Fruit fly (Drosophila melanogaster) whole organism, wandering third instar larva: ENCODE data around the gene pie.

Source experiments
- Abd-B ChIP-seq: fragments of >200 bp; optimal IDR thresholded peaks from 2 replicates; lab custom pipeline; 2017; ENCODE audit warnings: missing biosample characterization, missing genetic modification characterization
- CG32264 ChIP-seq: fragments of 200-800 bp; sonication (Bioruptor generic); optimal IDR thresholded peaks from 2 replicates; lab custom pipeline; 2016; ENCODE audit warnings: missing biosample characterization, missing genetic modification characterization
- CG9705 ChIP-seq: fragments of 200-800 bp; sonication (Bioruptor generic); optimal IDR thresholded peaks from 2 replicates; lab custom pipeline; 2018; ENCODE audit warnings: missing biosample characterization, mild to moderate bottlenecking, missing genetic modification characterization
- CrebA ChIP-seq: fragments of 200-800 bp; sonication (Bioruptor generic); optimal IDR thresholded peaks from 2 replicates; lab custom pipeline; 2016; ENCODE audit warnings: missing biosample characterization, mild to moderate bottlenecking, missing genetic modification characterization, borderline replicate concordance
- Dfd ChIP-seq: fragments of >200 bp; optimal IDR thresholded peaks from 2 replicates; lab custom pipeline; 2017; ENCODE audit warnings: missing biosample characterization, missing genetic modification characterization
- Dif ChIP-seq: fragments of 200-275, 200-300 bp; sonication (Bioruptor generic); optimal IDR thresholded peaks from 2 replicates; lab custom pipeline; 2018; ENCODE audit warnings: missing biosample characterization, missing genetic modification characterization; ENCODE audit not compliant: partially characterized antibody
- Jra ChIP-seq: sonication (Bioruptor generic); optimal IDR thresholded peaks from 2 replicates; lab custom pipeline; 2016; ENCODE audit warnings: missing biosample characterization, missing genetic modification characterization
- Rel ChIP-seq, 2 experiments: fragments of 200-800 bp; sonication (Bioruptor generic) in 1 of 2; optimal IDR thresholded peaks; 2 replicates in 1 of 2; 3 replicates in 1 of 2; lab custom pipeline; 2016 to 2019; ENCODE audit warnings: mild to moderate bottlenecking in 2 of 2, missing biosample characterization in 2 of 2, missing genetic modification characterization in 2 of 2, moderate library complexity in 1 of 2
- dl ChIP-seq, 2 experiments: fragments of 175-275, 200-275 bp in 1 of 2; fragments of 200-275 bp in 1 of 2; sonication (Bioruptor generic); optimal IDR thresholded peaks; lab custom pipeline; 2018; ENCODE audit warnings: mild to moderate bottlenecking in 2 of 2, missing biosample characterization in 2 of 2, missing genetic modification characterization in 2 of 2, moderate library complexity in 2 of 2; ENCODE audit not compliant: partially characterized antibody in 2 of 2, insufficient read depth in 1 of 2
- dsf ChIP-seq: sonication (Bioruptor generic); optimal IDR thresholded peaks from 2 replicates; lab custom pipeline; 2016; ENCODE audit warnings: missing biosample characterization, missing genetic modification characterization, borderline replicate concordance
- h ChIP-seq: fragments of 200-800 bp; sonication (Bioruptor generic); optimal IDR thresholded peaks from 3 replicates; lab custom pipeline; 2016; ENCODE audit warnings: missing biosample characterization, mild to moderate bottlenecking, missing genetic modification characterization
- psq ChIP-seq: fragments of 200-800 bp; sonication (Bioruptor generic); optimal IDR thresholded peaks from 3 replicates; lab custom pipeline; 2017; ENCODE audit warnings: missing biosample characterization, mild to moderate bottlenecking, missing genetic modification characterization, moderate library complexity
- woc ChIP-seq: sonication (Bioruptor generic); optimal IDR thresholded peaks from 2 replicates; lab custom pipeline; 2016; ENCODE audit warnings: missing biosample characterization, mild to moderate bottlenecking, missing genetic modification characterization

dm6 chr2L:10452296-10452695, 29.7 kb upstream of the pie start, which contains the start of gene ppk10:
- TF ChIP-seq Dfd (GFP tag; lab: Kevin White, UChicago) (no peak), dl (GFP tag; optimal IDR thresholded peaks at IDR 0.05; lab: Kevin White, UChicago; ENCODE audit: insufficient read depth in 1 of 2, partially characterized antibody in 2 of 2) (no peak), dsf (GFP tag; lab: Kevin White, UChicago) (no peak), woc (no peak), CG32264 (GFP tag; lab: Kevin White, UChicago) (no peak), psq (GFP tag; lab: Kevin White, UChicago) (no peak), Abd-B (GFP tag; lab: Kevin White, UChicago) (no peak), CG9705 (GFP tag; lab: Kevin White, UChicago) (no peak), CrebA (GFP tag; lab: Kevin White, UChicago) (no peak), Jra (GFP tag; lab: Kevin White, UChicago) (no peak), Dif (GFP tag; lab: Kevin White, UChicago) (no peak), Rel (GFP tag; optimal IDR thresholded peaks at IDR 0.05; lab: Kevin White, UChicago) (no peak), Rel (tag; optimal IDR thresholded peaks at IDR 0.05; lab: Kevin White, UChicago) (no peak), h (GFP tag; lab: Kevin White, UChicago) (no peak)
